Worm (Caenorhabditis elegans) whole organism, L4 larva: ENCODE data around the gene C31E10.5.

Experiments
- F10B5.3 ChIP-seq: sonication (generic microtip); optimal IDR thresholded peaks from 2 replicates; lab custom pipeline; 2016; ENCODE audit warnings: mild to moderate bottlenecking, missing genetic modification characterization, missing compliant biosample characterization
- F26F4.8 ChIP-seq: fragments of 200-800 bp; sonication (Bioruptor generic); conservative IDR thresholded peaks from 2 replicates; pipeline ENCODE4 v1.3.6; 2022; ENCODE audit warnings: missing genetic modification characterization, missing compliant biosample characterization
- F49E8.2 ChIP-seq: sonication (generic microtip); optimal IDR thresholded peaks from 2 replicates; lab custom pipeline; 2016; ENCODE audit warnings: missing compliant biosample characterization, mild to moderate bottlenecking, missing genetic modification characterization, borderline replicate concordance
- T20F7.1 ChIP-seq: fragments of 200-800 bp; sonication (Bioruptor generic); optimal IDR thresholded peaks from 2 replicates; lab custom pipeline; 2018; ENCODE audit warnings: mild to moderate bottlenecking, missing genetic modification characterization, missing compliant biosample characterization
- Y105C5A.15 ChIP-seq: fragments of 200-800 bp; sonication (Bioruptor generic); IDR thresholded peaks from 2 replicates; pipeline ENCODE4 v1.3.6; 2022; ENCODE audit warnings: missing genetic modification characterization, missing compliant biosample characterization
- Y5F2A.4 ChIP-seq: fragments of 200-800 bp; sonication (Bioruptor generic); optimal IDR thresholded peaks from 2 replicates; lab custom pipeline; 2018; ENCODE audit warnings: mild to moderate bottlenecking, missing genetic modification characterization, missing compliant biosample characterization
- Y75B8A.6 ChIP-seq: fragments of 200-800 bp; sonication (Bioruptor generic); IDR thresholded peaks from 2 replicates; pipeline ENCODE4 v1.3.6; 2022; ENCODE audit warnings: missing genetic modification reagents, missing genetic modification characterization, missing compliant biosample characterization
- ZK337.2 ChIP-seq: fragments of 200-800 bp; sonication (Bioruptor generic); IDR thresholded peaks from 2 replicates; pipeline ENCODE4 v1.3.6; 2022; ENCODE audit warnings: missing genetic modification reagents, missing genetic modification characterization, missing compliant biosample characterization
- ZK546.5 ChIP-seq, 2 experiments: sonication (generic microtip); optimal IDR thresholded peaks; 2 replicates each; lab custom pipeline; 2017; ENCODE audit warnings: missing biosample characterization in 2 of 2, missing genetic modification characterization in 2 of 2
- aha-1 ChIP-seq: fragments of 150-350 bp; peaks from one replicate; lab custom pipeline; 2014; ENCODE audit warnings: missing biosample characterization, missing genetic modification characterization
- aly-2 ChIP-seq: sonication (generic microtip); optimal IDR thresholded peaks from 2 replicates; lab custom pipeline; 2018; ENCODE audit warnings: missing biosample characterization, missing genetic modification characterization
- arid-1 ChIP-seq: fragments of 200-800 bp; sonication (Bioruptor generic); conservative IDR thresholded peaks from 2 replicates; pipeline ENCODE4 v1.3.6; 2022; ENCODE audit warnings: missing genetic modification reagents, missing genetic modification characterization, missing compliant biosample characterization
- ceh-44 ChIP-seq: fragments of 200-800 bp; sonication (Bioruptor generic); IDR thresholded peaks from 2 replicates; pipeline ENCODE4 v1.3.6; 2022; ENCODE audit warnings: missing genetic modification reagents, missing genetic modification characterization, missing compliant biosample characterization
- ceh-82 ChIP-seq: sonication (generic microtip); optimal IDR thresholded peaks from 2 replicates; lab custom pipeline; 2017; ENCODE audit warnings: missing biosample characterization, missing genetic modification characterization
- ces-1 ChIP-seq: fragments of 150-350 bp; sonication (generic microtip); optimal IDR thresholded peaks from 4 replicates; lab custom pipeline; 2014; ENCODE audit warnings: missing biosample characterization, missing genetic modification reagents, missing genetic modification characterization
- daf-16 ChIP-seq, 3 experiments: sonication (generic microtip); optimal IDR thresholded peaks; 2 replicates each; lab custom pipeline; 2016 to 2017; ENCODE audit warnings: missing genetic modification characterization in 3 of 3, missing genetic modification reagents in 3 of 3, mild to moderate bottlenecking in 2 of 3, missing compliant biosample characterization in 2 of 3, missing biosample characterization in 1 of 3, moderate library complexity in 1 of 3
- daf-8 ChIP-seq: fragments of 200-800 bp; sonication (Bioruptor generic); IDR thresholded peaks from 2 replicates; pipeline ENCODE4 v1.3.6; 2022; ENCODE audit warnings: missing genetic modification characterization, missing compliant biosample characterization
- dmd-8 ChIP-seq: fragments of 200-800 bp; sonication (Bioruptor generic); IDR thresholded peaks from 2 replicates; pipeline ENCODE4 v1.3.6; 2022; ENCODE audit warnings: missing genetic modification characterization, missing compliant biosample characterization
- dve-1 ChIP-seq: sonication (generic microtip); optimal IDR thresholded peaks from 2 replicates; lab custom pipeline; 2017; ENCODE audit warnings: antibody characterized with exemption, mild to moderate bottlenecking, missing genetic modification characterization, missing compliant biosample characterization; ENCODE audit not compliant: insufficient read depth
- egl-43 ChIP-seq: fragments of 200-800 bp; sonication (Bioruptor generic); IDR thresholded peaks from 2 replicates; pipeline ENCODE4 v1.3.6; 2022; ENCODE audit warnings: missing genetic modification reagents, missing genetic modification characterization, missing compliant biosample characterization
- gei-8 ChIP-seq: fragments of 200-800 bp; sonication (Bioruptor generic); optimal IDR thresholded peaks from 2 replicates; lab custom pipeline; 2018; ENCODE audit warnings: mild to moderate bottlenecking, missing genetic modification characterization, missing compliant biosample characterization
- hlh-11 ChIP-seq: fragments of 200-800 bp; sonication (Bioruptor generic); optimal IDR thresholded peaks from 2 replicates; lab custom pipeline; 2018; ENCODE audit warnings: mild to moderate bottlenecking, missing genetic modification characterization, missing compliant biosample characterization
- hmg-1.1 ChIP-seq: fragments of 200-800 bp; sonication (Bioruptor generic); IDR thresholded peaks from 2 replicates; pipeline ENCODE4 v1.3.6; 2022; ENCODE audit warnings: missing genetic modification reagents, missing genetic modification characterization, missing compliant biosample characterization
- lim-7 ChIP-seq: fragments of 200-800 bp; sonication (Bioruptor generic); IDR thresholded peaks from 2 replicates; pipeline ENCODE4 v1.3.6; 2022; ENCODE audit warnings: missing genetic modification characterization, missing compliant biosample characterization
- lin-13 ChIP-seq: fragments of 150-350 bp; optimal IDR thresholded peaks from 2 replicates; lab custom pipeline; 2014; ENCODE audit warnings: missing biosample characterization, missing genetic modification reagents, missing genetic modification characterization
- lin-38 ChIP-seq: fragments of 200-800 bp; sonication (Bioruptor generic); IDR thresholded peaks from 2 replicates; pipeline ENCODE4 v1.3.6; 2022; ENCODE audit warnings: missing genetic modification reagents, missing genetic modification characterization, missing compliant biosample characterization
- lir-3 ChIP-seq: sonication (generic microtip); optimal IDR thresholded peaks from 2 replicates; lab custom pipeline; 2016; ENCODE audit warnings: mild to moderate bottlenecking, missing genetic modification characterization, missing compliant biosample characterization
- madf-5 ChIP-seq, 2 experiments: fragments of 200-800 bp; sonication (Bioruptor generic); IDR thresholded peaks; 2 replicates each; pipeline ENCODE4 v1.3.6; 2022; ENCODE audit warnings: missing compliant biosample characterization in 2 of 2, missing genetic modification characterization in 2 of 2
- madf-9 ChIP-seq: fragments of 200-800 bp; sonication (Bioruptor generic); conservative IDR thresholded peaks from 2 replicates; pipeline ENCODE4 v1.3.6; 2022; ENCODE audit warnings: missing genetic modification reagents, missing genetic modification characterization, missing compliant biosample characterization
- mep-1 ChIP-seq: fragments of 150-350 bp; sonication (generic microtip); optimal IDR thresholded peaks from 3 replicates; lab custom pipeline; 2014; ENCODE audit warnings: missing biosample characterization, missing genetic modification characterization
- nhr-10 ChIP-seq: fragments of 150-350 bp; optimal IDR thresholded peaks from 2 replicates; lab custom pipeline; 2014; ENCODE audit warnings: missing biosample characterization, missing genetic modification characterization
- nhr-111 ChIP-seq: fragments of 200-800 bp; sonication (Bioruptor generic); optimal IDR thresholded peaks from 2 replicates; lab custom pipeline; 2018; ENCODE audit warnings: mild to moderate bottlenecking, missing genetic modification characterization, missing compliant biosample characterization
- nhr-237 ChIP-seq: sonication (generic microtip); optimal IDR thresholded peaks from 2 replicates; lab custom pipeline; 2017; ENCODE audit warnings: missing biosample characterization, missing genetic modification characterization
- nhr-25 ChIP-seq: sonication (generic microtip); optimal IDR thresholded peaks from 2 replicates; lab custom pipeline; 2017; ENCODE audit warnings: missing genetic modification characterization, mild to moderate bottlenecking, missing compliant biosample characterization, antibody characterized with exemption, moderate library complexity, borderline replicate concordance; ENCODE audit not compliant: insufficient read depth
- nhr-28 ChIP-seq: fragments of 150-350 bp; optimal IDR thresholded peaks from 2 replicates; lab custom pipeline; 2014; ENCODE audit warnings: missing biosample characterization, missing genetic modification characterization
- nhr-6 ChIP-seq: fragments of 150-350 bp; optimal IDR thresholded peaks from 2 replicates; lab custom pipeline; 2014; ENCODE audit warnings: missing biosample characterization, missing genetic modification characterization
- nhr-76 ChIP-seq: fragments of 150-350 bp; optimal IDR thresholded peaks from 2 replicates; lab custom pipeline; 2014; ENCODE audit warnings: missing biosample characterization, missing genetic modification characterization
- nhr-77 ChIP-seq: fragments of 150-350 bp; optimal IDR thresholded peaks from 2 replicates; lab custom pipeline; 2014; ENCODE audit warnings: missing biosample characterization, missing genetic modification characterization
- php-3 ChIP-seq: fragments of 200-800 bp; sonication (Bioruptor generic); IDR thresholded peaks from 2 replicates; pipeline ENCODE4 v1.3.6; 2022; ENCODE audit warnings: missing genetic modification reagents, missing genetic modification characterization, missing compliant biosample characterization
- saeg-2 ChIP-seq: fragments of 200-800 bp; sonication (Bioruptor generic); IDR thresholded peaks from 2 replicates; pipeline ENCODE4 v1.3.6; 2022; ENCODE audit warnings: missing genetic modification reagents, missing genetic modification characterization, missing compliant biosample characterization
- set-16 ChIP-seq: fragments of 200-800 bp; sonication (Bioruptor generic); IDR thresholded peaks from 2 replicates; pipeline ENCODE4 v1.3.6; 2022; ENCODE audit warnings: missing genetic modification reagents, missing genetic modification characterization, missing compliant biosample characterization
- skn-1 ChIP-seq: fragments of 150-350 bp; optimal IDR thresholded peaks from 2 replicates; lab custom pipeline; 2014; ENCODE audit warnings: missing biosample characterization, missing genetic modification characterization
- snpc-1.2 ChIP-seq: fragments of 200-800 bp; sonication (Bioruptor generic); IDR thresholded peaks from 2 replicates; pipeline ENCODE4 v1.3.6; 2022; ENCODE audit warnings: missing genetic modification reagents, missing genetic modification characterization, missing compliant biosample characterization
- spr-1 ChIP-seq: sonication (generic microtip); optimal IDR thresholded peaks from 2 replicates; lab custom pipeline; 2016; ENCODE audit warnings: mild to moderate bottlenecking, missing genetic modification characterization, missing compliant biosample characterization
- spr-3 ChIP-seq: fragments of 200-800 bp; sonication (Bioruptor generic); optimal IDR thresholded peaks from 2 replicates; lab custom pipeline; 2018; ENCODE audit warnings: mild to moderate bottlenecking, missing genetic modification characterization, missing compliant biosample characterization
- vab-7 ChIP-seq: fragments of 200-800 bp; sonication (Bioruptor generic); IDR thresholded peaks from 2 replicates; pipeline ENCODE4 v1.3.6; 2022; ENCODE audit warnings: missing genetic modification reagents, missing genetic modification characterization, missing compliant biosample characterization
- zfp-3 ChIP-seq: fragments of 200-800 bp; sonication (Bioruptor generic); conservative IDR thresholded peaks from 2 replicates; pipeline ENCODE4 v1.3.6; 2022; ENCODE audit warnings: missing genetic modification reagents, missing genetic modification characterization, missing compliant biosample characterization
- zip-2 ChIP-seq: fragments of 150-350 bp; optimal IDR thresholded peaks from 2 replicates; lab custom pipeline; 2014; ENCODE audit warnings: missing biosample characterization, missing genetic modification characterization
- ztf-7 ChIP-seq: fragments of 150-350 bp; optimal IDR thresholded peaks from 2 replicates; lab custom pipeline; 2014; ENCODE audit warnings: missing biosample characterization, missing genetic modification characterization

The C31E10.5 gene

ce11 chrX:13946693-13947583 lies 48.7 kb downstream of the C31E10.5 start:
- TF ChIP-seq lin-38 (GFP tag; lab: Robert Waterston, UW) (0 out of 2 replicates have a peak, but pooled peaks have one; percentile 14), nhr-77 (no peak), F10B5.3 (tag; lab: Kevin White, UChicago) (no peak), daf-16 (GFP tag; optimal IDR thresholded peaks at IDR 0.05; lab: Kevin White, UChicago) (peak in 1 of 2 experiments; percentile 9), daf-16 (tag; optimal IDR thresholded peaks at IDR 0.05; lab: Kevin White, UChicago) (peak; percentile 61), saeg-2 (GFP tag; lab: Robert Waterston, UW) (no peak), spr-3 (no peak), ceh-44 (no peak), Y5F2A.4 (GFP tag; lab: Kevin White, UChicago) (no peak), aly-2 (tag; lab: Kevin White, UChicago) (no peak), ZK337.2 (no peak), lim-7 (GFP tag; lab: Robert Waterston, UW) (0 out of 2 replicates have a peak, but pooled peaks have one; percentile 55), lin-13 (no peak), zip-2 (tag; lab: Kevin White, UChicago) (no peak), php-3 (GFP tag; lab: Robert Waterston, UW) (peak; percentile 78; the same call in 1 of the 2 replicates), T20F7.1 (GFP tag; lab: Kevin White, UChicago) (no peak), nhr-25 (tag; lab: Kevin White, UChicago) (no peak), aha-1 (tag; lab: Kevin White, UChicago) (no peak), ZK546.5 (tag; optimal IDR thresholded peaks at IDR 0.05; lab: Kevin White, UChicago) (no peak), ceh-82 (tag; lab: Kevin White, UChicago) (no peak), dmd-8 (GFP tag; lab: Robert Waterston, UW) (no peak), set-16 (no peak), ztf-7 (no peak), zfp-3 (GFP tag; lab: Robert Waterston, UW) (no peak), Y75B8A.6 (GFP tag; lab: Robert Waterston, UW) (no peak), mep-1 (tag; lab: Kevin White, UChicago) (peak; percentile 14), F26F4.8 (GFP tag; lab: Robert Waterston, UW) (no peak), daf-8 (GFP tag; lab: Robert Waterston, UW) (no peak), vab-7 (GFP tag; lab: Robert Waterston, UW) (no peak), snpc-1.2 (peak; percentile 75), lir-3 (no peak), gei-8 (GFP tag; lab: Kevin White, UChicago) (no peak), hmg-1.1 (no peak), madf-9 (GFP tag; lab: Robert Waterston, UW) (no peak), arid-1 (GFP tag; lab: Robert Waterston, UW) (no peak), F49E8.2 (no peak), egl-43 (GFP tag; lab: Robert Waterston, UW) (0 out of 2 replicates have a peak, but pooled peaks have one; percentile 29), nhr-6 (tag; lab: Kevin White, UChicago) (no peak), madf-5 (GFP tag; IDR thresholded peaks at IDR 0.05; lab: Robert Waterston, UW) (no peak), dve-1 (tag; lab: Kevin White, UChicago) (peak; percentile 48), nhr-28 (tag; lab: Kevin White, UChicago) (peak; percentile 84), ces-1 (GFP tag; lab: Kevin White, UChicago) (no peak), spr-1 (tag; lab: Kevin White, UChicago) (no peak), nhr-111 (GFP tag; lab: Kevin White, UChicago) (no peak), hlh-11 (peak; percentile 55), nhr-237 (tag; lab: Kevin White, UChicago) (no peak), nhr-10 (tag; lab: Kevin White, UChicago) (no peak), Y105C5A.15 (GFP tag; lab: Robert Waterston, UW) (no peak), nhr-76 (tag; lab: Kevin White, UChicago) (no peak), skn-1 (tag; lab: Kevin White, UChicago) (no peak)
